Worm (Caenorhabditis elegans) whole organism, L3 larva: ENCODE measurements around the gene T23F11.11.

Experiments used
- ZK546.5 ChIP-seq: sonication (generic microtip); optimal IDR thresholded peaks from 2 replicates; lab custom pipeline; 2017; ENCODE audit warnings: missing biosample characterization, missing genetic modification characterization
- fos-1 ChIP-seq: fragments of 150-350 bp; optimal IDR thresholded peaks from 2 replicates; lab custom pipeline; 2014; ENCODE audit warnings: missing biosample characterization, missing genetic modification characterization
- lin-39 ChIP-seq: fragments of 150-350 bp; optimal IDR thresholded peaks from 2 replicates; lab custom pipeline; 2018; ENCODE audit warnings: missing biosample characterization, missing genetic modification reagents, missing genetic modification characterization
- nfya-1 ChIP-seq: sonication (generic microtip); optimal IDR thresholded peaks from 2 replicates; lab custom pipeline; 2017; ENCODE audit warnings: missing genetic modification characterization, mild to moderate bottlenecking, missing compliant biosample characterization, antibody characterized with exemption, moderate library complexity; ENCODE audit not compliant: insufficient read depth
- nhr-11 ChIP-seq: fragments of 150-350 bp; optimal IDR thresholded peaks from 2 replicates; lab custom pipeline; 2014; ENCODE audit warnings: missing biosample characterization, missing genetic modification characterization
- nhr-237 ChIP-seq: fragments of 150-350 bp; optimal IDR thresholded peaks from 2 replicates; lab custom pipeline; 2014; ENCODE audit warnings: missing biosample characterization, missing genetic modification characterization
- nhr-43 ChIP-seq: sonication (generic microtip); optimal IDR thresholded peaks from 2 replicates; lab custom pipeline; 2016; ENCODE audit warnings: mild to moderate bottlenecking, missing genetic modification characterization, missing compliant biosample characterization; ENCODE audit not compliant: poor library complexity, severe bottlenecking
- nhr-77 ChIP-seq: fragments of 150-350 bp; optimal IDR thresholded peaks from 2 replicates; lab custom pipeline; 2014; ENCODE audit warnings: missing biosample characterization, missing genetic modification characterization

- no peak for TF ChIP-seq nhr-11 (tag; lab: Kevin White, UChicago)
- no peak for TF ChIP-seq nhr-237 (tag; lab: Kevin White, UChicago)
- peak; percentile 73 for TF ChIP-seq lin-39
- TF ChIP-seq nhr-77 (tag; lab: Kevin White, UChicago) = no peak
- TF ChIP-seq nhr-43 (tag; lab: Kevin White, UChicago) = peak; percentile 3
- no peak for TF ChIP-seq ZK546.5 (tag; lab: Kevin White, UChicago)
- TF ChIP-seq nfya-1 = no peak
- TF ChIP-seq fos-1 (tag; lab: Kevin White, UChicago) = no peak
Measured at ce11 chrIII:4720620-4721227, 49.3 kb upstream of the T23F11.11 start, which contains the start of gene emb-5.
